Worm (Caenorhabditis elegans) whole organism, L2 larva: ENCODE measurements around the gene Y48B6A.1.

Source experiments
- C34F6.9 ChIP-seq: fragments of 150-350 bp; optimal IDR thresholded peaks from 2 replicates; lab custom pipeline; 2014; ENCODE audit warnings: missing biosample characterization, missing genetic modification characterization
- F13H6.1 ChIP-seq: sonication (generic microtip); optimal IDR thresholded peaks from 2 replicates; lab custom pipeline; 2016; ENCODE audit warnings: missing genetic modification characterization, missing compliant biosample characterization
- Y55F3AM.14 ChIP-seq: fragments of 200-800 bp; sonication (Bioruptor generic); optimal IDR thresholded peaks from 2 replicates; lab custom pipeline; 2018; ENCODE audit warnings: mild to moderate bottlenecking, missing genetic modification characterization, missing compliant biosample characterization
- ZK546.5 ChIP-seq: sonication (generic microtip); optimal IDR thresholded peaks from 2 replicates; lab custom pipeline; 2017; ENCODE audit warnings: missing biosample characterization, missing genetic modification characterization
- alr-1 ChIP-seq: fragments of 150-350 bp; optimal IDR thresholded peaks from 2 replicates; lab custom pipeline; 2014; ENCODE audit warnings: missing biosample characterization, missing genetic modification characterization
- ama-1 ChIP-seq: fragments of 150-350 bp; optimal IDR thresholded peaks from 2 replicates; lab custom pipeline; 2018; ENCODE audit warnings: inconsistent platforms
- ceh-16 ChIP-seq: fragments of 150-350 bp; optimal IDR thresholded peaks from 2 replicates; lab custom pipeline; 2014; ENCODE audit warnings: missing biosample characterization, missing genetic modification characterization
- ceh-82 ChIP-seq: fragments of 150-350 bp; optimal IDR thresholded peaks from 2 replicates; lab custom pipeline; 2014; ENCODE audit warnings: missing biosample characterization, missing genetic modification characterization
- crh-2 ChIP-seq: sonication (generic microtip); optimal IDR thresholded peaks from 2 replicates; lab custom pipeline; 2017; ENCODE audit warnings: missing biosample characterization, missing genetic modification characterization
- dmd-4 ChIP-seq: sonication (generic microtip); optimal IDR thresholded peaks from 2 replicates; lab custom pipeline; 2017; ENCODE audit warnings: missing biosample characterization, missing genetic modification characterization
- egl-27 ChIP-seq: sonication (generic microtip); optimal IDR thresholded peaks from 3 replicates; lab custom pipeline; 2017; ENCODE audit warnings: missing biosample characterization, missing genetic modification reagents, missing genetic modification characterization
- elt-1 ChIP-seq: fragments of 150-350 bp; optimal IDR thresholded peaks from 2 replicates; lab custom pipeline; 2014; ENCODE audit warnings: missing biosample characterization, missing genetic modification characterization
- elt-3 ChIP-seq: sonication (generic microtip); optimal IDR thresholded peaks from 2 replicates; lab custom pipeline; 2017; ENCODE audit warnings: missing biosample characterization, missing genetic modification characterization
- fos-1 ChIP-seq: fragments of 150-350 bp; optimal IDR thresholded peaks from 2 replicates; lab custom pipeline; 2014; ENCODE audit warnings: missing biosample characterization, missing genetic modification characterization
- gmeb-1 ChIP-seq: fragments of 150-350 bp; optimal IDR thresholded peaks from 2 replicates; lab custom pipeline; 2014; ENCODE audit warnings: missing biosample characterization, missing genetic modification characterization
- lin-13 ChIP-seq: fragments of 150-350 bp; optimal IDR thresholded peaks from 2 replicates; lab custom pipeline; 2014; ENCODE audit warnings: missing biosample characterization, missing genetic modification reagents, missing genetic modification characterization
- lsy-2 ChIP-seq, 2 experiments: fragments of 150-350 bp in 1 of 2; sonication (generic microtip) in 1 of 2; optimal IDR thresholded peaks; 2 replicates each; lab custom pipeline; 2014 to 2017; ENCODE audit warnings: missing biosample characterization in 2 of 2, missing genetic modification characterization in 2 of 2
- mab-5 ChIP-seq: fragments of 150-350 bp; optimal IDR thresholded peaks from 2 replicates; lab custom pipeline; 2014; ENCODE audit warnings: missing biosample characterization, missing genetic modification characterization
- mbf-1 ChIP-seq: sonication (generic microtip); optimal IDR thresholded peaks from 2 replicates; lab custom pipeline; 2017; ENCODE audit warnings: missing biosample characterization, missing genetic modification characterization
- nhr-10 ChIP-seq: sonication (generic microtip); optimal IDR thresholded peaks from 2 replicates; lab custom pipeline; 2017; ENCODE audit warnings: missing biosample characterization, missing genetic modification characterization
- nhr-11 ChIP-seq: fragments of 150-350 bp; optimal IDR thresholded peaks from 2 replicates; lab custom pipeline; 2014; ENCODE audit warnings: missing biosample characterization, missing genetic modification characterization
- nhr-12 ChIP-seq: fragments of 150-350 bp; optimal IDR thresholded peaks from 2 replicates; lab custom pipeline; 2014; ENCODE audit warnings: missing biosample characterization, missing genetic modification characterization
- nhr-129 ChIP-seq: fragments of 150-350 bp; optimal IDR thresholded peaks from 2 replicates; lab custom pipeline; 2014; ENCODE audit warnings: missing biosample characterization, missing genetic modification characterization
- nhr-23 ChIP-seq: fragments of 150-350 bp; optimal IDR thresholded peaks from 2 replicates; lab custom pipeline; 2014; ENCODE audit warnings: missing biosample characterization, missing genetic modification reagents, missing genetic modification characterization
- nhr-25 ChIP-seq: fragments of 150-350 bp; sonication (generic microtip); optimal IDR thresholded peaks from 3 replicates; lab custom pipeline; 2014; ENCODE audit warnings: missing biosample characterization, missing genetic modification characterization
- nhr-77 ChIP-seq: fragments of 150-350 bp; optimal IDR thresholded peaks from 2 replicates; lab custom pipeline; 2014; ENCODE audit warnings: missing biosample characterization, missing genetic modification characterization
- peb-1 ChIP-seq: fragments of 150-350 bp; optimal IDR thresholded peaks from 2 replicates; lab custom pipeline; 2014; ENCODE audit warnings: missing biosample characterization, missing genetic modification characterization
- skn-1 ChIP-seq: sonication (generic microtip); optimal IDR thresholded peaks from 2 replicates; lab custom pipeline; 2017; ENCODE audit warnings: missing biosample characterization, missing genetic modification characterization
- sma-3 ChIP-seq: sonication (generic microtip); optimal IDR thresholded peaks from 2 replicates; lab custom pipeline; 2016; ENCODE audit warnings: missing genetic modification reagents, missing genetic modification characterization, missing compliant biosample characterization
- sma-9 ChIP-seq, 2 experiments: fragments of 150-350 bp in 1 of 2; sonication (generic microtip) in 1 of 2; optimal IDR thresholded peaks; 2 replicates each; lab custom pipeline; 2014 to 2016; ENCODE audit warnings: missing genetic modification characterization in 2 of 2, mild to moderate bottlenecking in 1 of 2, missing biosample characterization in 1 of 2, missing compliant biosample characterization in 1 of 2, missing genetic modification reagents in 1 of 2, moderate library complexity in 1 of 2
- snpc-4 ChIP-seq: fragments of 150-350 bp; optimal IDR thresholded peaks from 2 replicates; lab custom pipeline; 2014; ENCODE audit warnings: missing biosample characterization, missing genetic modification characterization
- unc-55 ChIP-seq: fragments of 150-350 bp; sonication (generic microtip); optimal IDR thresholded peaks from 3 replicates; lab custom pipeline; 2014; ENCODE audit warnings: missing biosample characterization, missing genetic modification reagents, missing genetic modification characterization
- unc-62 ChIP-seq: fragments of 150-350 bp; optimal IDR thresholded peaks from 2 replicates; lab custom pipeline; 2014; ENCODE audit warnings: missing biosample characterization, missing genetic modification reagents, missing genetic modification characterization
- zag-1 ChIP-seq: fragments of 150-350 bp; optimal IDR thresholded peaks from 2 replicates; lab custom pipeline; 2014; ENCODE audit warnings: missing biosample characterization, missing genetic modification characterization
- ztf-1 ChIP-seq: fragments of 200-800 bp; sonication (Bioruptor generic); conservative IDR thresholded peaks from 2 replicates; pipeline ENCODE4 v1.3.6; 2022; ENCODE audit warnings: missing genetic modification characterization, missing compliant biosample characterization
- ztf-11 ChIP-seq: sonication (generic microtip); optimal IDR thresholded peaks from 2 replicates; lab custom pipeline; 2017; ENCODE audit warnings: missing biosample characterization, missing genetic modification characterization
- ztf-4 ChIP-seq: fragments of 150-350 bp; optimal IDR thresholded peaks from 2 replicates; lab custom pipeline; 2014; ENCODE audit warnings: missing biosample characterization, missing genetic modification characterization

Gene Y48B6A.1

DNA sequence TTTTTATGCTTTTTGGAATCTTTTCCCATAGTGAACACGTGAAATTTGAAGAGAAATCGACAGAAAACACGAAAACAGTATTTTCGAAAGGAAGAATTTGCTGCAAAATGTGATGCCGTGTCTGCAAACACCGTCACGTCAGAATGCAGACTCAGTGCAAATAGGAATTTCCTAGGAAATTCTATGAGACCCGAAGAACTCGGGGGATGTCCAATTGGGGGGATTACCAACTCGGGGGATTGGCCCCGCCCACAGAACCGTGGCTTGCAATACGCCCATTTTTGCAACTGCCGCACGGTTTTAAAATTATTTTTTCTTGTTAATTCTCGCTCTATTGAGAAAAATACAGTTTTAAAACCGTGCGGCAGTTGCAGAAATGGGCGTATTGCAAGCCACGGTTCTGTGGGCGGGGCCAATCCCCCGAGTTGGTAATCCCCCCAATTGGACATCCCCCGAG, 12.0 kb downstream of the Y48B6A.1 start, which contains the start of gene cacn-1:
cacn-1 (minus strand) TSS at position 51 of the 457 bp plus-strand sequence.
- TF ChIP-seq sma-3 (GFP tag; lab: Kevin White, UChicago): peak; percentile 65
- peak; percentile 35 for TF ChIP-seq gmeb-1 (tag; lab: Kevin White, UChicago)
- TF ChIP-seq unc-55 (GFP tag; lab: Kevin White, UChicago): peak; percentile 42
- TF ChIP-seq crh-2 (tag; lab: Kevin White, UChicago): peak; percentile 25
- TF ChIP-seq F13H6.1 (tag; lab: Kevin White, UChicago): peak; percentile 24
- peak; percentile 3 for TF ChIP-seq lin-13 (GFP tag; lab: Kevin White, UChicago)
- TF ChIP-seq lsy-2 (tag; optimal IDR thresholded peaks at IDR 0.05; lab: Kevin White, UChicago): peak; percentile 27 to 64
- TF ChIP-seq nhr-129 (tag; lab: Kevin White, UChicago): peak; percentile 2

DNA sequence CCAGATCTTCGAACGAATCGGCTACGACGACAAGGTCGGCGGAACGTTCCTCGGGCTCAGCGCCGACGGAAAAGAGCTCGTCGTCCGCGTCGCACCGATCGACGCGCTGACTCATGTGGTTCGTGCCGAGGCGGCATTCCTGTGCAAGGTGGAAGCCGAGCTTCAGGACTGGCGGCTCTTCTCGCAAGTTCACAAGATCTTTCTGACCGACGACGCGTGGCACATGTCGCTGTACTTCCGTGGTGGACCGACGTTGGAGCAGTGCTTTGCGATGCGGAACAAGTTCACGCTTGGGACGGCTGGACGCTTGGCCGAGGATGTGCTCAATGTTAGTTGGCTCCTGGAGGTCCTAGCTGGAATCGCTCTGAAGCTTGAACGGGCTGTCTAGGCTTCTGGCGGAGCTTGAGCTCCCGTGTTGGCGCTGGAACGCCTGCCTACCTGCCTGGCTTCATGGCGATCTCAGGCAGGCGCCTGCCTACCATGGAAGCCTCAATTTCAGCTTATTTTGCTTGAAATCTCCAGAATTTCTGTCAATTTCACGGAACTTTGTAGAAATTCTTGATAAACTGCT, 15.2 kb downstream of the Y48B6A.1 start:
- TF ChIP-seq skn-1 (tag; lab: Kevin White, UChicago): no peak
- TF ChIP-seq ceh-16 (tag; lab: Kevin White, UChicago): no peak
- no peak for TF ChIP-seq unc-62 (GFP tag; lab: Kevin White, UChicago)
- no peak for TF ChIP-seq crh-2 (tag; lab: Kevin White, UChicago)
- TF ChIP-seq F13H6.1 (tag; lab: Kevin White, UChicago): no peak
- no peak for TF ChIP-seq nhr-10
- no peak for TF ChIP-seq lin-13 (GFP tag; lab: Kevin White, UChicago)
- no peak for TF ChIP-seq ztf-4 (tag; lab: Kevin White, UChicago)
- no peak for TF ChIP-seq peb-1 (tag; lab: Kevin White, UChicago)
- no peak for TF ChIP-seq dmd-4 (tag; lab: Kevin White, UChicago)

DNA sequence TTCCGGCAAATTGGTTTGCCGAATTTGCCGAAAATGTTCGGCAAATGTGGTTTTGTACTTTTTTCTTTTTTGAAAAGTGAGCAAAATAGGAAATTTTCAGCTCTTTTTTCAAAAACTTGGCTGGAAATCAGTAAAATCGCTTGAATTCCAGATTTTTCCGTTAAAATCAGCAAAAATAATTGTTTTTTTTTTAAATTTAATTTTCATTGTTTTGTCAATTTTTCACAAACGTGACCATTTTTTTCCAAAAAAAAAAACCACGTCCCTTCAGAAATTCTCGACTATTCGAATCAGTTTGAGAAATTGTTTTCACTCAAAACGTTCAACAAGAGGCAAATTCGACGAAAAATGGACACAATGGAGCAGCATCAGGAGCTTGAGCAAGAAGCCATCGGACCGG, 16.6 kb downstream of the Y48B6A.1 start, which contains the start of gene K09E4.1:
K09E4.1 (plus strand) TSS at position 301 of the 400 bp plus-strand sequence.
- no peak for TF ChIP-seq elt-3
- no peak for TF ChIP-seq sma-9 (GFP tag; optimal IDR thresholded peaks at IDR 0.05; lab: Kevin White, UChicago)
- TF ChIP-seq sma-9 (tag; optimal IDR thresholded peaks at IDR 0.05; lab: Kevin White, UChicago): no peak
- TF ChIP-seq nhr-23 (tag; lab: Kevin White, UChicago): no peak
- no peak for TF ChIP-seq nhr-77 (tag; lab: Kevin White, UChicago)
- no peak for TF ChIP-seq nhr-25 (tag; lab: Kevin White, UChicago)
- no peak for TF ChIP-seq ceh-82 (tag; lab: Kevin White, UChicago)
- no peak for TF ChIP-seq lsy-2 (tag; optimal IDR thresholded peaks at IDR 0.05; lab: Kevin White, UChicago)
- no peak for TF ChIP-seq ztf-11

DNA sequence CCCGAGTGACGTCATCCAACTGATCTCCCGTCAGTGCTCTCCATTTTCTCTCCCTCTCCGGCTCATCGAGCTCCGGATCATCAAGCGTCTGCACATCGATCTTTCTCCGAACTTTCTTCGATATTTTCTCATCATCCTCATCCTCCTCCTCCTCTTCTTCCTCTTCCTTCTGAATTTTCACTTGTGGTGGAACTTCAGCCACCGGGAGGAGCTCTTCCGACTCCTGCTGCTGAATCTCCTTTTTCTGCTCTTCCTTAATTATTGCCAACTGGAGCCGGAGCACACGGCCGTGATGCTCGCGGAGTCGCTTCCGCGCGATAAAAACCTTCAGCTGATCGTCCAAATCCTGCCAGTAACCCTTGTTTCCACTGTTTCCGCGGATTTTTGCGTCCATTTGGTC, 17.9 kb downstream of the Y48B6A.1 start:
- TF ChIP-seq alr-1 (tag; lab: Kevin White, UChicago) (no peak), dmd-4 (tag; lab: Kevin White, UChicago) (no peak), unc-55 (GFP tag; lab: Kevin White, UChicago) (no peak), ztf-4 (tag; lab: Kevin White, UChicago) (no peak), nhr-77 (tag; lab: Kevin White, UChicago) (no peak), mab-5 (tag; lab: Kevin White, UChicago) (no peak), snpc-4 (no peak), ztf-1 (no peak), sma-3 (GFP tag; lab: Kevin White, UChicago) (no peak), ZK546.5 (tag; lab: Kevin White, UChicago) (no peak), Y55F3AM.14 (no peak), unc-62 (GFP tag; lab: Kevin White, UChicago) (no peak), ama-1 (lab: Kevin White, UChicago) (no peak), egl-27 (tag; lab: Kevin White, UChicago) (no peak), F13H6.1 (tag; lab: Kevin White, UChicago) (no peak), mbf-1 (tag; lab: Kevin White, UChicago) (no peak), fos-1 (tag; lab: Kevin White, UChicago) (no peak), nhr-12 (tag; lab: Kevin White, UChicago) (no peak), elt-3 (no peak)

DNA sequence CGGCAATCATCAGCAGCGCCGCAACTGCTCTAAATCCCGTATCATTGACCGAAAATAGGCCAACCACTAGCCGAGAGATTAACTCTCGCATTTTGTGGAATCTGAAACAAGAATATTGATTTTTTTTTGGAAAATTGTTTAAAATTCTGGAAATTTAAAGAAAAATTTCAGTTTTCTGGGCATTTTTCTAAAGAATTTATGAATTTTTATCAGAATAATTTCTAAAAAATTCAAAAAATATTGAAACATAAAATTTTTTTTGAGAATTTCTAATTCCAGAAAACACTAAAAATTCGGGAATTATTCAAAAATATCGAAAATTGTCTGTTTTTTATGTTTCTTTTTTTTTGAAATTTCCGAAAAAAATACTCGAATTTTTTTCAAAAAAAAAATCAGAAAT, 21.4 kb downstream of the Y48B6A.1 start, which contains the start of gene algn-3:
algn-3 (minus strand) TSS at position 101 of the 400 bp plus-strand sequence.
- TF ChIP-seq zag-1 (tag; lab: Kevin White, UChicago): no peak
- TF ChIP-seq C34F6.9 (tag; lab: Kevin White, UChicago): no peak
- TF ChIP-seq nhr-11 (tag; lab: Kevin White, UChicago): no peak
- no peak for TF ChIP-seq gmeb-1 (tag; lab: Kevin White, UChicago)
- no peak for TF ChIP-seq dmd-4 (tag; lab: Kevin White, UChicago)
- no peak for TF ChIP-seq elt-1 (tag; lab: Kevin White, UChicago)
- no peak for TF ChIP-seq sma-3 (GFP tag; lab: Kevin White, UChicago)
- no peak for TF ChIP-seq nhr-129 (tag; lab: Kevin White, UChicago)
- no peak for TF ChIP-seq nhr-77 (tag; lab: Kevin White, UChicago)
- no peak for TF ChIP-seq ztf-4 (tag; lab: Kevin White, UChicago)
